Worm (Caenorhabditis elegans): ENCODE measurements around the gene twk-17.

twk-17 gene

ce11 chrX:7645313-7645712 lies 37.4 kb upstream of the twk-17 start, which contains the start of gene F26A10.2:
TSS of gene F26A10.2 (minus strand) at chrX:7645413.
- TF ChIP-seq pros-1 (tag; optimal IDR thresholded peaks at IDR 0.05) (no peak), dve-1 (tag; optimal IDR thresholded peaks at IDR 0.05) (no peak), npax-4 (tag; optimal IDR thresholded peaks at IDR 0.05) (no peak), madf-2 (tag; optimal IDR thresholded peaks at IDR 0.05) (no peak)

- TF ChIP-seq pat-9 (tag; optimal IDR thresholded peaks at IDR 0.05) = no peak
- TF ChIP-seq fkh-6 (tag; optimal IDR thresholded peaks at IDR 0.05) = no peak
- TF ChIP-seq unc-3 (GFP tag; conservative IDR thresholded peaks at IDR 0.05) = no peak
- no peak for TF ChIP-seq unc-3 (tag; optimal IDR thresholded peaks at IDR 0.05)
- no peak for TF ChIP-seq ttx-3 (tag; optimal IDR thresholded peaks at IDR 0.05)
- no peak for TF ChIP-seq nhr-11 (tag; optimal IDR thresholded peaks at IDR 0.05)
- TF ChIP-seq tbx-7 (tag; optimal IDR thresholded peaks at IDR 0.05) = no peak
- TF ChIP-seq elt-2 (tag; optimal IDR thresholded peaks at IDR 0.05) = no peak
- no peak for TF ChIP-seq gmeb-2 (tag; optimal IDR thresholded peaks at IDR 0.05)
- TF ChIP-seq eyg-1 (tag; optimal IDR thresholded peaks at IDR 0.05) = no peak
- no peak for TF ChIP-seq lim-6 (tag; optimal IDR thresholded peaks at IDR 0.05)
- no peak for TF ChIP-seq ceh-6 (GFP tag; optimal IDR thresholded peaks at IDR 0.05)
- no peak for TF ChIP-seq ceh-34 (tag; optimal IDR thresholded peaks at IDR 0.05)
- no peak for TF ChIP-seq ceh-31 (tag; optimal IDR thresholded peaks at IDR 0.05)
- no peak for TF ChIP-seq elt-4 (tag; optimal IDR thresholded peaks at IDR 0.05)
- no peak for TF ChIP-seq ceh-18 (tag; optimal IDR thresholded peaks at IDR 0.05)
- no peak for TF ChIP-seq Y22D7AL.16 (tag; optimal IDR thresholded peaks at IDR 0.05)
- no peak for TF ChIP-seq tbx-2 (tag; optimal IDR thresholded peaks at IDR 0.05)
- no peak for TF ChIP-seq K09A11.1 (tag; optimal IDR thresholded peaks at IDR 0.05; ENCODE audit: insufficient read depth)
Measured at ce11 chrX:7640811-7641210, 32.9 kb upstream of the twk-17 start.

ce11 chrX:7640391-7640790 lies 32.5 kb upstream of the twk-17 start:
- no peak for TF ChIP-seq ama-1 (optimal IDR thresholded peaks at IDR 0.05)
- no peak for TF ChIP-seq hlh-6 (tag; optimal IDR thresholded peaks at IDR 0.05)
- TF ChIP-seq eyg-1 (tag; optimal IDR thresholded peaks at IDR 0.05) = no peak
- TF ChIP-seq tbx-2 (tag; optimal IDR thresholded peaks at IDR 0.05) = no peak
- no peak for TF ChIP-seq nfya-1 (tag; optimal IDR thresholded peaks at IDR 0.05)
- TF ChIP-seq elt-4 (tag; optimal IDR thresholded peaks at IDR 0.05) = no peak
- no peak for TF ChIP-seq dmd-4 (tag; optimal IDR thresholded peaks at IDR 0.05; ENCODE audit: borderline replicate concordance)
- TF ChIP-seq K09A11.1 (tag; optimal IDR thresholded peaks at IDR 0.05; ENCODE audit: insufficient read depth) = no peak
- no peak for TF ChIP-seq C38D4.7 (GFP tag; optimal IDR thresholded peaks at IDR 0.05)
- TF ChIP-seq C08G9.2 (tag; optimal IDR thresholded peaks at IDR 0.05) = no peak
- no peak for TF ChIP-seq gmeb-2 (tag; optimal IDR thresholded peaks at IDR 0.05)
- no peak for TF ChIP-seq ceh-19 (GFP tag; optimal IDR thresholded peaks at IDR 0.05)
- TF ChIP-seq zip-5 (tag; optimal IDR thresholded peaks at IDR 0.05) = no peak
- no peak for TF ChIP-seq unc-55 (GFP tag; optimal IDR thresholded peaks at IDR 0.05)

- TF ChIP-seq pax-1 (tag; optimal IDR thresholded peaks at IDR 0.05) = no peak
- no peak for TF ChIP-seq syd-9 (tag; optimal IDR thresholded peaks at IDR 0.05)
- TF ChIP-seq rnt-1 (tag; optimal IDR thresholded peaks at IDR 0.05) = no peak
Measured at ce11 chrX:7638790-7639189, 30.9 kb upstream of the twk-17 start.

- TF ChIP-seq unc-55 (GFP tag; optimal IDR thresholded peaks at IDR 0.05) = peak; percentile 68
- TF ChIP-seq ceh-45 (GFP tag; IDR thresholded peaks at IDR 0.05) = no peak
- no peak for TF ChIP-seq F13H6.1 (tag; optimal IDR thresholded peaks at IDR 0.05)
Measured at ce11 chrX:7636037-7636436, 28.2 kb upstream of the twk-17 start.

Measured in whole organism, late embryonic.